Fruit fly (Drosophila melanogaster) whole organism, embryonic: ENCODE measurements around the gene CycE.
A peak's percentile ranks its signal among the peaks of the same experiment; 100 is the strongest.

Experiments used
- Antp ChIP-seq: fragments of 200-800 bp; sonication (Bioruptor generic); optimal IDR thresholded peaks from 3 replicates; lab custom pipeline; 2016; ENCODE audit warnings: missing biosample characterization, missing genetic modification characterization
- CG12942 ChIP-seq: fragments of 200-800 bp; sonication (Bioruptor generic); optimal IDR thresholded peaks from 3 replicates; lab custom pipeline; 2016; ENCODE audit warnings: missing biosample characterization, missing genetic modification characterization
- CG14710 ChIP-seq: fragments of 200-800 bp; sonication (Bioruptor generic); optimal IDR thresholded peaks from 3 replicates; lab custom pipeline; 2019; ENCODE audit warnings: missing biosample characterization, mild to moderate bottlenecking, missing genetic modification characterization, moderate library complexity
- CG1603 ChIP-seq: fragments of 200-800 bp; sonication (Bioruptor generic); optimal IDR thresholded peaks from 2 replicates; lab custom pipeline; 2019; ENCODE audit warnings: missing biosample characterization, mild to moderate bottlenecking, missing genetic modification characterization, moderate library complexity
- CG16815 ChIP-seq: fragments of 200-800 bp; sonication (Bioruptor generic); optimal IDR thresholded peaks from 3 replicates; lab custom pipeline; 2017; ENCODE audit warnings: missing biosample characterization, mild to moderate bottlenecking, missing genetic modification characterization
- CG18476 ChIP-seq: fragments of 200-800 bp; sonication (Bioruptor generic); optimal IDR thresholded peaks from 2 replicates; lab custom pipeline; 2016; ENCODE audit warnings: missing biosample characterization, mild to moderate bottlenecking, missing genetic modification characterization
- CG18619 ChIP-seq: fragments of 200-800 bp; sonication (Bioruptor generic); optimal IDR thresholded peaks from 3 replicates; lab custom pipeline; 2017; ENCODE audit warnings: missing biosample characterization, mild to moderate bottlenecking, missing genetic modification characterization
- CG3065 ChIP-seq: fragments of 200-800 bp; sonication (Bioruptor generic); optimal IDR thresholded peaks from 2 replicates; lab custom pipeline; 2016; ENCODE audit warnings: missing biosample characterization, missing genetic modification characterization
- CG31224 ChIP-seq: fragments of 200-800 bp; sonication (Bioruptor generic); IDR thresholded peaks from 2 replicates; pipeline ENCODE4 v1.3.6; 2022; ENCODE audit warnings: missing biosample characterization, missing genetic modification characterization
- CG32532 ChIP-seq: fragments of 200-800 bp; sonication (Bioruptor generic); IDR thresholded peaks from 2 replicates; pipeline ENCODE4 v1.3.6; 2022; ENCODE audit warnings: missing biosample characterization, missing genetic modification characterization
- CG32767 ChIP-seq: fragments of 200-800 bp; sonication (Bioruptor generic); IDR thresholded peaks from 2 replicates; pipeline ENCODE4 v1.3.6; 2022; ENCODE audit warnings: missing biosample characterization, missing genetic modification characterization
- CG3281 ChIP-seq: fragments of 200-800 bp; sonication (Bioruptor generic); optimal IDR thresholded peaks from 3 replicates; lab custom pipeline; 2017; ENCODE audit warnings: missing biosample characterization, mild to moderate bottlenecking, missing genetic modification characterization
- CG4820 ChIP-seq: fragments of 200-800 bp; sonication (Bioruptor generic); optimal IDR thresholded peaks from 3 replicates; lab custom pipeline; 2016; ENCODE audit warnings: missing biosample characterization, missing genetic modification characterization
- CG4854 ChIP-seq: fragments of 200-800 bp; sonication (Bioruptor generic); optimal IDR thresholded peaks from 2 replicates; lab custom pipeline; 2016; ENCODE audit warnings: missing biosample characterization, missing genetic modification characterization, inconsistent platforms
- CG6654 ChIP-seq: fragments of 200-800 bp; sonication (Bioruptor generic); optimal IDR thresholded peaks from 2 replicates; lab custom pipeline; 2017; ENCODE audit warnings: missing biosample characterization, mild to moderate bottlenecking, missing genetic modification characterization
- CG6689 ChIP-seq: fragments of 200-800 bp; sonication (Bioruptor generic); IDR thresholded peaks from 2 replicates; pipeline ENCODE4 v1.3.6; 2022; ENCODE audit warnings: missing biosample characterization, missing genetic modification characterization
- CG7357 ChIP-seq: fragments of 200-800 bp; sonication (Bioruptor generic); IDR thresholded peaks from 3 replicates; pipeline ENCODE4 v1.3.6; 2022; ENCODE audit warnings: missing biosample characterization, missing genetic modification characterization
- CG7745 ChIP-seq: fragments of 200-800 bp; sonication (Bioruptor generic); optimal IDR thresholded peaks from 2 replicates; lab custom pipeline; 2018; ENCODE audit warnings: missing biosample characterization, mild to moderate bottlenecking, missing genetic modification characterization, moderate library complexity
- CG8089 ChIP-seq: fragments of 200-800 bp; sonication (Bioruptor generic); optimal IDR thresholded peaks from 3 replicates; lab custom pipeline; 2016; ENCODE audit warnings: missing biosample characterization, missing genetic modification characterization
- CG8359 ChIP-seq: fragments of 200-800 bp; sonication (Bioruptor generic); optimal IDR thresholded peaks from 2 replicates; lab custom pipeline; 2017; ENCODE audit warnings: missing biosample characterization, mild to moderate bottlenecking, missing genetic modification characterization, borderline replicate concordance
- CoRest ChIP-seq: fragments of 200-800 bp; sonication (Bioruptor generic); optimal IDR thresholded peaks from 3 replicates; lab custom pipeline; 2018; ENCODE audit warnings: missing biosample characterization, mild to moderate bottlenecking, missing genetic modification characterization, moderate library complexity
- Dad ChIP-seq: fragments of 200-800 bp; sonication (Bioruptor generic); optimal IDR thresholded peaks from 3 replicates; lab custom pipeline; 2016; ENCODE audit warnings: missing biosample characterization, missing genetic modification characterization
- Doc2 ChIP-seq: fragments of 200-800 bp; sonication (Bioruptor generic); IDR thresholded peaks from 2 replicates; pipeline ENCODE4 v1.3.6; 2022; ENCODE audit warnings: missing biosample characterization, missing genetic modification characterization
- ERR ChIP-seq: fragments of 200-800 bp; sonication (Bioruptor generic); optimal IDR thresholded peaks from 2 replicates; lab custom pipeline; 2016; ENCODE audit warnings: missing biosample characterization, missing genetic modification characterization
- Jarid2 ChIP-seq: fragments of 200-800 bp; sonication (Bioruptor generic); optimal IDR thresholded peaks from 3 replicates; lab custom pipeline; 2017; ENCODE audit warnings: mild to moderate bottlenecking, missing biosample characterization, missing genetic modification reagents, missing genetic modification characterization
- Lhr ChIP-seq: fragments of 200-800 bp; sonication (Bioruptor generic); optimal IDR thresholded peaks from 3 replicates; lab custom pipeline; 2017; ENCODE audit warnings: mild to moderate bottlenecking, missing biosample characterization, missing genetic modification reagents, missing genetic modification characterization
- Mes4 ChIP-seq: fragments of 200-800 bp; sonication (Bioruptor generic); optimal IDR thresholded peaks from 2 replicates; lab custom pipeline; 2016; ENCODE audit warnings: missing biosample characterization, missing genetic modification characterization
- Nf-YC ChIP-seq: fragments of 200-800 bp; optimal IDR thresholded peaks from 3 replicates; lab custom pipeline; 2019; ENCODE audit warnings: missing biosample characterization, mild to moderate bottlenecking, missing genetic modification characterization, moderate library complexity
- Opbp ChIP-seq: fragments of 200-800 bp; sonication (Bioruptor generic); IDR thresholded peaks from 3 replicates; pipeline ENCODE4 v1.3.6; 2022; ENCODE audit warnings: missing biosample characterization, missing genetic modification characterization; ENCODE audit not compliant: partially characterized antibody
- PHDP ChIP-seq: fragments of 200-800 bp; sonication (Bioruptor generic); optimal IDR thresholded peaks from 3 replicates; lab custom pipeline; 2018; ENCODE audit warnings: missing biosample characterization, mild to moderate bottlenecking, missing genetic modification characterization, moderate library complexity
- Poxn ChIP-seq: fragments of 200-800 bp; sonication (Bioruptor generic); IDR thresholded peaks from 2 replicates; pipeline ENCODE4 v1.3.6; 2022; ENCODE audit warnings: missing biosample characterization, missing genetic modification characterization
- Ravus ChIP-seq: fragments of 200-800 bp; sonication (Bioruptor generic); IDR thresholded peaks from 2 replicates; pipeline ENCODE4 v1.3.6; 2022; ENCODE audit warnings: missing biosample characterization, missing genetic modification characterization
- ab ChIP-seq: fragments of 200-800 bp; sonication (Bioruptor generic); optimal IDR thresholded peaks from 2 replicates; lab custom pipeline; 2016; ENCODE audit warnings: missing biosample characterization, missing genetic modification characterization
- ara ChIP-seq: fragments of 200-800 bp; sonication (Bioruptor generic); IDR thresholded peaks from 2 replicates; pipeline ENCODE4 v1.3.6; 2022; ENCODE audit warnings: missing biosample characterization, missing genetic modification characterization
- corto ChIP-seq: fragments of 200-800 bp; sonication (Bioruptor generic); optimal IDR thresholded peaks from 2 replicates; lab custom pipeline; 2016; ENCODE audit warnings: missing biosample characterization, mild to moderate bottlenecking, missing genetic modification characterization, moderate library complexity
- en ChIP-seq: fragments of 200-800 bp; sonication (Bioruptor generic); optimal IDR thresholded peaks from 2 replicates; lab custom pipeline; 2016; ENCODE audit warnings: missing biosample characterization, missing genetic modification characterization
- fru ChIP-seq: fragments of >200 bp; optimal IDR thresholded peaks from 2 replicates; lab custom pipeline; 2017
- fu2 ChIP-seq: fragments of 200-800 bp; sonication (Bioruptor generic); optimal IDR thresholded peaks from 2 replicates; lab custom pipeline; 2016; ENCODE audit warnings: missing biosample characterization, missing genetic modification characterization
- gfzf ChIP-seq: fragments of 200-800 bp; sonication (Bioruptor generic); optimal IDR thresholded peaks from 2 replicates; lab custom pipeline; 2016; ENCODE audit warnings: missing biosample characterization, mild to moderate bottlenecking, missing genetic modification characterization, moderate library complexity
- grn ChIP-seq: fragments of 200-800 bp; sonication (Bioruptor generic); optimal IDR thresholded peaks from 3 replicates; lab custom pipeline; 2017; ENCODE audit warnings: missing biosample characterization, missing genetic modification characterization
- hb ChIP-seq: fragments of 200-800 bp; sonication (Bioruptor generic); IDR thresholded peaks from 3 replicates; pipeline ENCODE4 v1.3.6; 2022; ENCODE audit warnings: missing biosample characterization, missing genetic modification characterization; ENCODE audit not compliant: partially characterized antibody
- hbn ChIP-seq: fragments of 200-800 bp; sonication (Bioruptor generic); IDR thresholded peaks from 2 replicates; pipeline ENCODE4 v1.3.6; 2022; ENCODE audit warnings: missing biosample characterization, missing genetic modification characterization; ENCODE audit not compliant: partially characterized antibody
- hth ChIP-seq: fragments of >200 bp; optimal IDR thresholded peaks from 2 replicates; lab custom pipeline; 2017; ENCODE audit warnings: inconsistent platforms
- klu ChIP-seq: fragments of 200-800 bp; sonication (Bioruptor generic); IDR thresholded peaks from 2 replicates; pipeline ENCODE4 v1.3.6; 2022; ENCODE audit warnings: missing biosample characterization, missing genetic modification characterization
- mirr ChIP-seq: fragments of 200-800 bp; sonication (Bioruptor generic); optimal IDR thresholded peaks from 3 replicates; lab custom pipeline; 2018; ENCODE audit warnings: missing biosample characterization, mild to moderate bottlenecking, missing genetic modification characterization
- onecut ChIP-seq: fragments of 200-800 bp; sonication (Bioruptor generic); IDR thresholded peaks from 2 replicates; pipeline ENCODE4 v1.3.6; 2022; ENCODE audit warnings: missing biosample characterization, missing genetic modification characterization
- peb ChIP-seq: fragments of 200-800 bp; sonication (Bioruptor generic); IDR thresholded peaks from 2 replicates; pipeline ENCODE4 v1.3.6; 2022; ENCODE audit warnings: missing biosample characterization, missing genetic modification characterization
- pfk ChIP-seq: fragments of 200-800 bp; sonication (Bioruptor generic); optimal IDR thresholded peaks from 2 replicates; lab custom pipeline; 2018; ENCODE audit warnings: missing biosample characterization, mild to moderate bottlenecking, missing genetic modification characterization, moderate library complexity
- phol ChIP-seq: fragments of 200-800 bp; sonication (Bioruptor generic); optimal IDR thresholded peaks from 3 replicates; lab custom pipeline; 2018; ENCODE audit warnings: missing biosample characterization, mild to moderate bottlenecking, missing genetic modification characterization, moderate library complexity
- pum ChIP-seq: fragments of 200-800 bp; sonication (Bioruptor generic); optimal IDR thresholded peaks from 2 replicates; lab custom pipeline; 2016; ENCODE audit warnings: missing biosample characterization, missing genetic modification characterization
- sqz ChIP-seq: fragments of 200-800 bp; sonication (Bioruptor generic); optimal IDR thresholded peaks from 3 replicates; lab custom pipeline; 2018; ENCODE audit warnings: missing biosample characterization, mild to moderate bottlenecking, missing genetic modification characterization
- ttk ChIP-seq: fragments of 200-800 bp; sonication (Bioruptor generic); IDR thresholded peaks from 2 replicates; pipeline ENCODE4 v2.1.2; 2022; ENCODE audit warnings: missing biosample characterization, missing genetic modification characterization
- zf30C ChIP-seq: fragments of 200-800 bp; sonication (Bioruptor generic); optimal IDR thresholded peaks from 3 replicates; lab custom pipeline; 2018; ENCODE audit warnings: missing biosample characterization, mild to moderate bottlenecking, missing genetic modification characterization

CycE gene

DNA sequence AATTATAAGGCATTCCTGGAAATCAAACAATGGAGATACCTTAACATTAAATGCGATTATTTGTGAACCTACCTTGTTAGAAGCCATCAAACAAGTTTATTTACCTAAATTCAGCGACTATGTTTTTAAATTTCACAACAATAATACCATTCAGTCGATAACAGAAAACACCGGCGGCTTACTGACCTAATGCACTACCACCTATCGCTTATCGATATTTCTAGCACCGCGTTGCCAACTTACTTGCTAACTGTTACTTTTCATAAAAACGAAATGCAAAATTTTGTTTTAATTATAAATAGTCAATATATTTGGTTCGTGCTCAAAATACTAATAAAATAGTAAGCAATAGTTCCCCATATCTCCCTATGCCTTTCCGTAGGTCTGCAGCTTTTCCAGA is 23.0 kb upstream of the CycE start, which contains the start of gene Ku80 (continued):
- TF ChIP-seq sqz (GFP tag; lab: Kevin White, UChicago) (no peak), CG1603 (peak; percentile 51), fu2 (GFP tag; lab: Kevin White, UChicago) (no peak), CG4820 (GFP tag; lab: Kevin White, UChicago) (no peak), gfzf (peak; percentile 74), Doc2 (GFP tag; lab: Robert Waterston, UW) (no peak), Nf-YC (tag; lab: Kevin White, UChicago) (no peak), PHDP (tag; lab: Kevin White, UChicago) (no peak), CG32532 (GFP tag; lab: Robert Waterston, UW) (no peak), CG8089 (no peak), CoRest (tag; lab: Kevin White, UChicago) (no peak), zf30C (GFP tag; lab: Kevin White, UChicago) (no peak), CG16815 (GFP tag; lab: Kevin White, UChicago) (no peak), Ravus (GFP tag; lab: Robert Waterston, UW) (no peak), Antp (no peak), mirr (no peak), CG18476 (GFP tag; lab: Kevin White, UChicago) (no peak), en (GFP tag; lab: Kevin White, UChicago) (no peak), CG7357 (no peak), corto (no peak), hbn (GFP tag; lab: Robert Waterston, UW) (peak; percentile 64), Dad (GFP tag; lab: Kevin White, UChicago) (no peak), Jarid2 (GFP tag; lab: Kevin White, UChicago) (no peak), CG8359 (no peak), CG6654 (no peak), ttk (GFP tag; lab: Robert Waterston, UW) (no peak), ERR (GFP tag; lab: Kevin White, UChicago) (no peak), Opbp (GFP tag; lab: Robert Waterston, UW) (peak; percentile 77; the same call in 2 of the 3 replicates), peb (GFP tag; lab: Robert Waterston, UW) (no peak), klu (GFP tag; lab: Robert Waterston, UW) (no peak), CG4854 (GFP tag; lab: Kevin White, UChicago) (peak; percentile 91), CG32767 (GFP tag; lab: Robert Waterston, UW) (no peak), CG3281 (GFP tag; lab: Kevin White, UChicago) (no peak), onecut (GFP tag; lab: Robert Waterston, UW) (no peak), grn (GFP tag; lab: Kevin White, UChicago) (no peak), Poxn (no peak), CG12942 (GFP tag; lab: Kevin White, UChicago) (no peak), CG18619 (no peak), CG3065 (no peak), CG7745 (tag; lab: Kevin White, UChicago) (no peak), ara (GFP tag; lab: Robert Waterston, UW) (no peak), pum (GFP tag; lab: Kevin White, UChicago) (no peak), hth (no peak), hb (GFP tag; lab: Robert Waterston, UW) (peak; percentile 48; the same call in 2 of the 3 replicates), phol (tag; lab: Kevin White, UChicago) (peak; percentile 22), pfk (GFP tag; lab: Kevin White, UChicago) (no peak), ab (no peak), CG31224 (no peak), Lhr (GFP tag; lab: Kevin White, UChicago) (no peak), Mes4 (no peak), CG6689 (GFP tag; lab: Robert Waterston, UW) (no peak), CG14710 (tag; lab: Kevin White, UChicago) (no peak), fru (no peak)
